Fruit fly (Drosophila melanogaster) whole organism, wandering third instar larva: ENCODE data around the gene CG14380.

ENCODE experiments used
- Abd-B ChIP-seq: fragments of >200 bp; optimal IDR thresholded peaks from 2 replicates; lab custom pipeline; 2017; ENCODE audit warnings: missing biosample characterization, missing genetic modification characterization
- CG32264 ChIP-seq: fragments of 200-800 bp; sonication (Bioruptor generic); optimal IDR thresholded peaks from 2 replicates; lab custom pipeline; 2016; ENCODE audit warnings: missing biosample characterization, missing genetic modification characterization
- CG9705 ChIP-seq: fragments of 200-800 bp; sonication (Bioruptor generic); optimal IDR thresholded peaks from 2 replicates; lab custom pipeline; 2018; ENCODE audit warnings: missing biosample characterization, mild to moderate bottlenecking, missing genetic modification characterization
- Dfd ChIP-seq: fragments of >200 bp; optimal IDR thresholded peaks from 2 replicates; lab custom pipeline; 2017; ENCODE audit warnings: missing biosample characterization, missing genetic modification characterization
- Dif ChIP-seq: fragments of 200-275, 200-300 bp; sonication (Bioruptor generic); optimal IDR thresholded peaks from 2 replicates; lab custom pipeline; 2018; ENCODE audit warnings: missing biosample characterization, missing genetic modification characterization; ENCODE audit not compliant: partially characterized antibody
- GATAd ChIP-seq: sonication (Bioruptor generic); optimal IDR thresholded peaks from 2 replicates; lab custom pipeline; 2016; ENCODE audit warnings: missing biosample characterization, missing genetic modification characterization
- HLH106 ChIP-seq: fragments of 200-800 bp; optimal IDR thresholded peaks from 3 replicates; lab custom pipeline; 2019; ENCODE audit warnings: missing biosample characterization, mild to moderate bottlenecking, missing genetic modification characterization, moderate library complexity
- Hnf4 ChIP-seq: fragments of 200-800 bp; sonication (Bioruptor generic); optimal IDR thresholded peaks from 2 replicates; lab custom pipeline; 2016; ENCODE audit warnings: missing biosample characterization, mild to moderate bottlenecking, missing genetic modification characterization
- Hr83 ChIP-seq: fragments of 200-300 bp; sonication (Bioruptor generic); optimal IDR thresholded peaks from 2 replicates; lab custom pipeline; 2016; ENCODE audit warnings: missing biosample characterization, mild to moderate bottlenecking, missing genetic modification characterization, moderate library complexity; ENCODE audit not compliant: poor library complexity, severe bottlenecking
- Jra ChIP-seq: sonication (Bioruptor generic); optimal IDR thresholded peaks from 2 replicates; lab custom pipeline; 2016; ENCODE audit warnings: missing biosample characterization, missing genetic modification characterization
- Mio ChIP-seq: sonication (Bioruptor generic); optimal IDR thresholded peaks from 2 replicates; lab custom pipeline; 2016; ENCODE audit warnings: missing biosample characterization, missing genetic modification characterization
- Myc ChIP-seq: fragments of >200 bp; optimal IDR thresholded peaks from 2 replicates; lab custom pipeline; 2017
- N ChIP-seq: fragments of >200 bp; optimal IDR thresholded peaks from 2 replicates; lab custom pipeline; 2018; ENCODE audit warnings: missing biosample characterization, missing external identifiers, missing genetic modification characterization
- OdsH ChIP-seq: fragments of 200-800 bp; sonication (Bioruptor generic); optimal IDR thresholded peaks from 2 replicates; lab custom pipeline; 2016; ENCODE audit warnings: missing biosample characterization, mild to moderate bottlenecking, missing genetic modification characterization
- Sp1 ChIP-seq: fragments of 200-800 bp; sonication (Bioruptor generic); optimal IDR thresholded peaks from 3 replicates; lab custom pipeline; 2019; ENCODE audit warnings: missing biosample characterization, mild to moderate bottlenecking, missing genetic modification characterization, moderate library complexity
- Vsx2 ChIP-seq: fragments of 200-300, 225-300 bp; sonication (Bioruptor generic); optimal IDR thresholded peaks from 2 replicates; lab custom pipeline; 2018; ENCODE audit warnings: missing biosample characterization, missing genetic modification characterization; ENCODE audit not compliant: partially characterized antibody
- br ChIP-seq: fragments of 200-800 bp; sonication (Bioruptor generic); optimal IDR thresholded peaks from 2 replicates; lab custom pipeline; 2016; ENCODE audit warnings: missing biosample characterization, missing genetic modification characterization
- brk ChIP-seq: fragments of 200-800 bp; sonication (Bioruptor generic); optimal IDR thresholded peaks from 2 replicates; lab custom pipeline; 2016; ENCODE audit warnings: missing biosample characterization, mild to moderate bottlenecking, missing genetic modification characterization
- dl ChIP-seq, 2 experiments: fragments of 175-275, 200-275 bp in 1 of 2; fragments of 200-275 bp in 1 of 2; sonication (Bioruptor generic); optimal IDR thresholded peaks; lab custom pipeline; 2018; ENCODE audit warnings: mild to moderate bottlenecking in 2 of 2, missing biosample characterization in 2 of 2, missing genetic modification characterization in 2 of 2, moderate library complexity in 2 of 2; ENCODE audit not compliant: partially characterized antibody in 2 of 2, insufficient read depth in 1 of 2
- ey ChIP-seq: fragments of 200-800 bp; sonication (Bioruptor generic); optimal IDR thresholded peaks from 2 replicates; lab custom pipeline; 2016; ENCODE audit warnings: missing biosample characterization, missing genetic modification characterization
- foxo ChIP-seq, 2 experiments: fragments of 200-800 bp; sonication (Bioruptor generic); optimal IDR thresholded peaks; 2 replicates in 1 of 2; 3 replicates in 1 of 2; lab custom pipeline; 2016 to 2017; ENCODE audit warnings: missing biosample characterization in 2 of 2, missing genetic modification characterization in 2 of 2
- h ChIP-seq: fragments of 200-800 bp; sonication (Bioruptor generic); optimal IDR thresholded peaks from 3 replicates; lab custom pipeline; 2016; ENCODE audit warnings: missing biosample characterization, mild to moderate bottlenecking, missing genetic modification characterization
- jim ChIP-seq: fragments of 175-275, 200-325 bp; sonication (Bioruptor generic); optimal IDR thresholded peaks from 2 replicates; lab custom pipeline; 2016; ENCODE audit warnings: missing biosample characterization, mild to moderate bottlenecking, missing genetic modification characterization
- pan ChIP-seq: fragments of >200 bp; optimal IDR thresholded peaks from 2 replicates; lab custom pipeline; 2017
- rgr ChIP-seq: fragments of 200-800 bp; sonication (Bioruptor generic); optimal IDR thresholded peaks from 3 replicates; lab custom pipeline; 2016; ENCODE audit warnings: missing biosample characterization, mild to moderate bottlenecking, missing genetic modification characterization
- sv ChIP-seq: fragments of 200-800 bp; sonication (Bioruptor generic); optimal IDR thresholded peaks from 3 replicates; lab custom pipeline; 2016; ENCODE audit warnings: missing biosample characterization, missing genetic modification characterization
- tai ChIP-seq: sonication (Bioruptor generic); optimal IDR thresholded peaks from 2 replicates; lab custom pipeline; 2016; ENCODE audit warnings: missing biosample characterization, missing genetic modification characterization
- usp ChIP-seq: fragments of >200 bp; optimal IDR thresholded peaks from 2 replicates; lab custom pipeline; 2017; ENCODE audit warnings: missing biosample characterization, missing genetic modification characterization
- woc ChIP-seq: sonication (Bioruptor generic); optimal IDR thresholded peaks from 2 replicates; lab custom pipeline; 2016; ENCODE audit warnings: missing biosample characterization, mild to moderate bottlenecking, missing genetic modification characterization

Gene CG14380

dm6 chr3R:13191299-13191698, 3.0 kb downstream of the CG14380 start, which contains the start of gene CG8141:
Gene CG8141 (plus strand): TSS chr3R:13191599.
- TF ChIP-seq CG9705 (GFP tag; lab: Kevin White, UChicago): no peak
- no peak for TF ChIP-seq Jra
- no peak for TF ChIP-seq Abd-B (GFP tag; lab: Kevin White, UChicago)
- TF ChIP-seq foxo (GFP tag; optimal IDR thresholded peaks at IDR 0.05; lab: Kevin White, UChicago): no peak
- no peak for TF ChIP-seq Vsx2
- TF ChIP-seq ey (GFP tag; lab: Kevin White, UChicago): no peak

- TF ChIP-seq Sp1 (GFP tag; lab: Kevin White, UChicago) (no peak), dl (GFP tag; optimal IDR thresholded peaks at IDR 0.05; lab: Kevin White, UChicago; ENCODE audit: insufficient read depth in 1 of 2, partially characterized antibody in 2 of 2) (no peak), CG32264 (no peak), N (GFP tag; lab: Kevin White, UChicago) (no peak), Mio (no peak), usp (no peak), Hr83 (no peak), GATAd (GFP tag; lab: Kevin White, UChicago) (no peak), jim (GFP tag; lab: Kevin White, UChicago) (no peak), Vsx2 (no peak), Dfd (GFP tag; lab: Kevin White, UChicago) (no peak), rgr (GFP tag; lab: Kevin White, UChicago) (no peak), HLH106 (tag; lab: Kevin White, UChicago) (no peak), OdsH (GFP tag; lab: Kevin White, UChicago) (no peak), Hnf4 (no peak), br (no peak), tai (no peak), woc (GFP tag; lab: Kevin White, UChicago) (no peak), ey (GFP tag; lab: Kevin White, UChicago) (no peak)
These were observed 12.1 kb downstream of the CG14380 start for dm6 chr3R:13200402-13200801.

dm6 chr3R:13208451-13208850, 20.1 kb downstream of the CG14380 start:
- TF ChIP-seq Vsx2: peak; percentile 59
- TF ChIP-seq pan (lab: Kevin White, UChicago): no peak
- TF ChIP-seq foxo (GFP tag; optimal IDR thresholded peaks at IDR 0.05; lab: Kevin White, UChicago): no peak
- TF ChIP-seq Dif (GFP tag; lab: Kevin White, UChicago): peak; percentile 92
- TF ChIP-seq dl (GFP tag; optimal IDR thresholded peaks at IDR 0.05; lab: Kevin White, UChicago; ENCODE audit: insufficient read depth in 1 of 2, partially characterized antibody in 2 of 2): peak in 1 of 2 experiments; percentile 65
- TF ChIP-seq sv (GFP tag; lab: Kevin White, UChicago): no peak

dm6 chr3R:13214347-13214746, 26.0 kb downstream of the CG14380 start, which contains the start of gene CG8483:
Gene CG8483 (minus strand): TSS chr3R:13214465.
- TF ChIP-seq N (GFP tag; lab: Kevin White, UChicago) (no peak), Dif (GFP tag; lab: Kevin White, UChicago) (no peak)

- TF ChIP-seq Abd-B (GFP tag; lab: Kevin White, UChicago) (no peak), dl (GFP tag; optimal IDR thresholded peaks at IDR 0.05; lab: Kevin White, UChicago; ENCODE audit: insufficient read depth in 1 of 2, partially characterized antibody in 2 of 2) (no peak), HLH106 (tag; lab: Kevin White, UChicago) (peak; percentile 47), Sp1 (GFP tag; lab: Kevin White, UChicago) (peak; percentile 30), h (GFP tag; lab: Kevin White, UChicago) (peak; percentile 5), foxo (GFP tag; optimal IDR thresholded peaks at IDR 0.05; lab: Kevin White, UChicago) (peak in 1 of 2 experiments; percentile 13), Hr83 (no peak)
These were observed 26.8 kb downstream of the CG14380 start for dm6 chr3R:13215100-13215499.

- TF ChIP-seq brk (GFP tag; lab: Kevin White, UChicago) (no peak), N (GFP tag; lab: Kevin White, UChicago) (no peak), usp (no peak), tai (no peak), Myc (no peak)
These were observed 30.4 kb downstream of the CG14380 start for dm6 chr3R:13218733-13219132.
